Worm (Caenorhabditis elegans) whole organism, L4/young adult: ENCODE results near the gene C46G7.5.

Experiments used
- W03F9.2 ChIP-seq: fragments of 150-350 bp; optimal IDR thresholded peaks from 2 replicates; lab custom pipeline; 2014; ENCODE audit warnings: missing biosample characterization, missing genetic modification characterization
- dao-5 ChIP-seq: sonication (generic microtip); optimal IDR thresholded peaks from 2 replicates; lab custom pipeline; 2016; ENCODE audit warnings: missing genotype, missing genetic modification characterization, moderate library complexity, missing compliant biosample characterization
- him-1 ChIP-seq: sonication (generic microtip); optimal IDR thresholded peaks from 2 replicates; lab custom pipeline; 2016; ENCODE audit warnings: missing genotype, missing genetic modification reagents, missing genetic modification characterization, missing compliant biosample characterization

- TF ChIP-seq W03F9.2 (no peak), him-1 (tag; lab: Kevin White, UChicago) (no peak), dao-5 (no peak)
These were observed 37.6 kb upstream of the C46G7.5 start for ce11 chrIV:6049062-6049461.
